Fruit fly (Drosophila melanogaster): Measurements from ENCODE around the gene cDIP.
A peak's percentile ranks its signal among the peaks of the same experiment; 100 is the strongest.

cDIP gene

dm6 chr3R:21150090-21150489, 10.8 kb downstream of the cDIP start (continued):
- peak; percentile 38 for TF ChIP-seq mirr (GFP tag; optimal IDR thresholded peaks at IDR 0.05)
- no peak for TF ChIP-seq CG12659 (GFP tag; optimal IDR thresholded peaks at IDR 0.05)
- no peak for TF ChIP-seq fd102C (GFP tag; optimal IDR thresholded peaks at IDR 0.05)
- TF ChIP-seq CG30403 (GFP tag; optimal IDR thresholded peaks at IDR 0.05) = no peak
- no peak for TF ChIP-seq slou (GFP tag; optimal IDR thresholded peaks at IDR 0.05)
- TF ChIP-seq gcm (GFP tag; optimal IDR thresholded peaks at IDR 0.05) = peak; percentile 42
- TF ChIP-seq CG32772 (GFP tag; IDR thresholded peaks at IDR 0.05) = no peak
- TF ChIP-seq crol (GFP tag; IDR thresholded peaks at IDR 0.05) = peak; percentile 61
- TF ChIP-seq ato (GFP tag; IDR thresholded peaks at IDR 0.05; ENCODE audit: partially characterized antibody) = peak; percentile 28; the same call in 1 of the 2 replicates
- TF ChIP-seq CG31441 (GFP tag; IDR thresholded peaks at IDR 0.05) = no peak
- peak; percentile 59 for TF ChIP-seq cwo (GFP tag; optimal IDR thresholded peaks at IDR 0.05)
- no peak for TF ChIP-seq Eip74EF (GFP tag; optimal IDR thresholded peaks at IDR 0.05)
- no peak for TF ChIP-seq Ada2b (GFP tag; IDR thresholded peaks at IDR 0.05)
- TF ChIP-seq Optix (GFP tag; IDR thresholded peaks at IDR 0.05) = no peak
- no peak for TF ChIP-seq lola (GFP tag; optimal IDR thresholded peaks at IDR 0.05)
- TF ChIP-seq emc (GFP tag; optimal IDR thresholded peaks at IDR 0.05) = no peak
- TF ChIP-seq disco-r (GFP tag; optimal IDR thresholded peaks at IDR 0.05) = no peak
- no peak for TF ChIP-seq CG31388 (GFP tag; optimal IDR thresholded peaks at IDR 0.05)

- TF ChIP-seq Pdp1 (GFP tag; optimal IDR thresholded peaks at IDR 0.05) = peak in 1 of 2 experiments; percentile 71
- TF ChIP-seq seq (GFP tag; IDR thresholded peaks at IDR 0.05) = peak; percentile 73
- 0 out of 2 replicates have a peak, but pooled peaks have one; percentile 18 for TF ChIP-seq ato (GFP tag; IDR thresholded peaks at IDR 0.05; ENCODE audit: partially characterized antibody)
- TF ChIP-seq Xbp1 (GFP tag; optimal IDR thresholded peaks at IDR 0.05) = no peak
- TF ChIP-seq corto (GFP tag; optimal IDR thresholded peaks at IDR 0.05) = no peak
- 0 out of 2 replicates have a peak, but pooled peaks have one; percentile 22 for TF ChIP-seq Taf1 (GFP tag; IDR thresholded peaks at IDR 0.05)
- TF ChIP-seq Trl (optimal IDR thresholded peaks at IDR 0.05) = peak in 1 of 2 experiments; percentile 54
- no peak for TF ChIP-seq Trl (GFP tag; optimal IDR thresholded peaks at IDR 0.05)
- TF ChIP-seq CG10321 (GFP tag; IDR thresholded peaks at IDR 0.05) = peak; percentile 51; the same call in 1 of the 2 replicates
- TF ChIP-seq CG15011 (GFP tag; optimal IDR thresholded peaks at IDR 0.05) = peak; percentile 4
- TF ChIP-seq exex (tag; optimal IDR thresholded peaks at IDR 0.05) = peak; percentile 69
- TF ChIP-seq nerfin-1 (tag; optimal IDR thresholded peaks at IDR 0.05) = peak; percentile 12
Observed at dm6 chr3R:21141341-21141740, 19.6 kb downstream of the cDIP start.

dm6 chr3R:21140458-21140857, 20.4 kb downstream of the cDIP start, which contains the start of gene SNF4Agamma:
SNF4Agamma (plus strand) TSS chr3R:21140739.
- TF ChIP-seq Opbp (GFP tag; IDR thresholded peaks at IDR 0.05; ENCODE audit: partially characterized antibody) (peak; percentile 58; the same call in 2 of the 3 replicates), vnd (GFP tag; IDR thresholded peaks at IDR 0.05; ENCODE audit: partially characterized antibody) (peak; percentile 78), CG16813 (GFP tag; IDR thresholded peaks at IDR 0.05; ENCODE audit: partially characterized antibody) (peak; percentile 77), CG12219 (GFP tag; optimal IDR thresholded peaks at IDR 0.05) (no peak), repo (GFP tag; optimal IDR thresholded peaks at IDR 0.05) (no peak), grn (GFP tag; optimal IDR thresholded peaks at IDR 0.05) (peak; percentile 3), Tbp (GFP tag; optimal IDR thresholded peaks at IDR 0.05) (no peak), Sry-β (GFP tag; optimal IDR thresholded peaks at IDR 0.05) (no peak), Sox100B (GFP tag; optimal IDR thresholded peaks at IDR 0.05) (no peak), ato (GFP tag; IDR thresholded peaks at IDR 0.05; ENCODE audit: partially characterized antibody) (peak; percentile 9; the same call in 1 of the 2 replicates), her (GFP tag; optimal IDR thresholded peaks at IDR 0.05) (peak; percentile 15), CG14014 (GFP tag; IDR thresholded peaks at IDR 0.05) (no peak), Pdp1 (GFP tag; optimal IDR thresholded peaks at IDR 0.05) (peak in 1 of 2 experiments; percentile 24), CG11560 (tag; IDR thresholded peaks at IDR 0.05) (no peak), Rfx (GFP tag; IDR thresholded peaks at IDR 0.05) (peak; percentile 65), CG15601 (tag; optimal IDR thresholded peaks at IDR 0.05) (peak; percentile 39), ttk (GFP tag; IDR thresholded peaks at IDR 0.05) (no peak), Hr3 (GFP tag; optimal IDR thresholded peaks at IDR 0.05) (peak; percentile 19), en (GFP tag; optimal IDR thresholded peaks at IDR 0.05) (no peak), B-H2 (GFP tag; optimal IDR thresholded peaks at IDR 0.05) (peak; percentile 35), gfzf (GFP tag; optimal IDR thresholded peaks at IDR 0.05) (peak; percentile 29), CG9932 (GFP tag; IDR thresholded peaks at IDR 0.05) (peak; percentile 56; the same call in 1 of the 2 replicates)

Data from whole organism, embryonic.